Fruit fly (Drosophila melanogaster): ENCODE results near the gene CG15747.

Gene CG15747

DNA sequence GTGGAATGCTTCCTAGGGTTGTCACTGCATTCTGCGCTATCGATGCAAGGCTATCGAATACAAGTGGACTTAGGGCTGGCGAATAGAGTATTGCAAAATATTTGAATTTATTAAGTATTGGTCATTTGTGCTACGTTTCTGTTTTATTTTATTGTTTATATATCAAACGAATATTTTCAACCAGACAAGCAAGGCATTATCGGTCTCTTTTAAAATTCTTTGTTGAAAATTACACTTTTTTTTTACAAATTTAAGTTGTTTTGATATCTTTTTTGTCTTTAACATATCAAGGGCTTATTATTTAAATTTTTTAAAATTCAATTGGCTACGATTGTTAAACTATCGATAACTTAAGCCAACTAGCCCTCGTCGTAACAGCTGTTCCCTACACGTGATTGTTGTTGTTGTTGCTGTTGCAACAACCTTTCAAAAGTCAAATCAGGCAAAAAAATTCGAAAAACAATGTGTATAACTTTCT lies 49.3 kb downstream of the CG15747 start, which contains the start of the genes Ype and CG1662 (continued):
- TF ChIP-seq bbx (GFP tag; IDR thresholded peaks at IDR 0.05; ENCODE audit: partially characterized antibody) (no peak; the same call in 1 of the 2 replicates), twi (tag; optimal IDR thresholded peaks at IDR 0.05) (peak; percentile 61), gem (tag; optimal IDR thresholded peaks at IDR 0.05) (peak; percentile 84), toy (GFP tag; IDR thresholded peaks at IDR 0.05) (no peak), CG9932 (GFP tag; IDR thresholded peaks at IDR 0.05) (peak; percentile 83), cwo (GFP tag; optimal IDR thresholded peaks at IDR 0.05) (peak; percentile 86), Aef1 (GFP tag; IDR thresholded peaks at IDR 0.05) (peak; percentile 69), HLHmδ (GFP tag; optimal IDR thresholded peaks at IDR 0.05) (no peak), CG6791 (GFP tag; IDR thresholded peaks at IDR 0.05; ENCODE audit: partially characterized antibody) (no peak), CG2116 (GFP tag; optimal IDR thresholded peaks at IDR 0.05) (peak; percentile 86), vvl (GFP tag; IDR thresholded peaks at IDR 0.05) (peak; percentile 74), ranshi (GFP tag; IDR thresholded peaks at IDR 0.05) (peak; percentile 45; the same call in 1 of the 2 replicates), D (optimal IDR thresholded peaks at IDR 0.05) (no peak), D (GFP tag; optimal IDR thresholded peaks at IDR 0.05) (peak; percentile 57), gcm2 (GFP tag; optimal IDR thresholded peaks at IDR 0.05) (no peak), lov (optimal IDR thresholded peaks at IDR 0.05) (no peak), lov (GFP tag; IDR thresholded peaks at IDR 0.05) (0 out of 3 replicates have a peak, but pooled peaks have one; percentile 31), sisA (GFP tag; IDR thresholded peaks at IDR 0.05) (peak; percentile 62; the same call in 1 of the 2 replicates), CG15514 (GFP tag; optimal IDR thresholded peaks at IDR 0.05) (peak; percentile 68), bsh (GFP tag; optimal IDR thresholded peaks at IDR 0.05) (peak in 1 of 2 experiments; percentile 58), zen (tag; optimal IDR thresholded peaks at IDR 0.05) (peak; percentile 76), Mes4 (GFP tag; optimal IDR thresholded peaks at IDR 0.05) (peak; percentile 45), Hmr (GFP tag; optimal IDR thresholded peaks at IDR 0.05) (peak; percentile 67), E2f2 (GFP tag; IDR thresholded peaks at IDR 0.05) (peak; percentile 61), dan (GFP tag; IDR thresholded peaks at IDR 0.05) (no peak), gsb-n (tag; optimal IDR thresholded peaks at IDR 0.05) (peak; percentile 24), CG32532 (GFP tag; IDR thresholded peaks at IDR 0.05) (peak; percentile 77), CG10267 (tag; optimal IDR thresholded peaks at IDR 0.05) (peak; percentile 89), Mrtf (GFP tag; IDR thresholded peaks at IDR 0.05) (no peak), crp (GFP tag; optimal IDR thresholded peaks at IDR 0.05) (peak; percentile 61 to 89), CoRest (tag; optimal IDR thresholded peaks at IDR 0.05) (peak; percentile 86), ab (GFP tag; optimal IDR thresholded peaks at IDR 0.05) (peak; percentile 38), Elba2 (GFP tag; optimal IDR thresholded peaks at IDR 0.05) (peak; percentile 2), p53 (GFP tag; optimal IDR thresholded peaks at IDR 0.05) (no peak), CG9215 (GFP tag; IDR thresholded peaks at IDR 0.05) (peak; percentile 66), NK7.1 (GFP tag; optimal IDR thresholded peaks at IDR 0.05) (no peak), CG10979 (tag; optimal IDR thresholded peaks at IDR 0.05) (peak; percentile 61), CG2875 (GFP tag; optimal IDR thresholded peaks at IDR 0.05) (peak; percentile 25), onecut (GFP tag; IDR thresholded peaks at IDR 0.05) (peak; percentile 21; the same call in 1 of the 2 replicates), Hr39 (optimal IDR thresholded peaks at IDR 0.05) (no peak), crol (GFP tag; IDR thresholded peaks at IDR 0.05) (no peak), BEAF-32 (GFP tag; optimal IDR thresholded peaks at IDR 0.05) (peak; percentile 90), cato (GFP tag; optimal IDR thresholded peaks at IDR 0.05; ENCODE audit: borderline replicate concordance) (peak; percentile 51), Kr (GFP tag; optimal IDR thresholded peaks at IDR 0.05) (no peak), PHDP (tag; optimal IDR thresholded peaks at IDR 0.05) (peak; percentile 72), HHEX (GFP tag; optimal IDR thresholded peaks at IDR 0.05) (peak; percentile 19), CG17612 (GFP tag; IDR thresholded peaks at IDR 0.05) (no peak), D19A (tag; optimal IDR thresholded peaks at IDR 0.05) (peak; percentile 58), gro (GFP tag; optimal IDR thresholded peaks at IDR 0.05) (no peak), Camta (GFP tag; optimal IDR thresholded peaks at IDR 0.05) (peak; percentile 57), Dll (GFP tag; IDR thresholded peaks at IDR 0.05; ENCODE audit: partially characterized antibody) (peak; percentile 82)
